Fruit fly (Drosophila melanogaster) whole organism, embryonic: ENCODE data around the gene CG14868.
A peak's percentile ranks its signal among the peaks of the same experiment; 100 is the strongest.

Source experiments
- Bgb ChIP-seq: fragments of 200-800 bp; sonication (Bioruptor generic); IDR thresholded peaks from 2 replicates; pipeline ENCODE4 v1.3.6; 2022; ENCODE audit warnings: missing biosample characterization, missing genetic modification characterization; ENCODE audit not compliant: partially characterized antibody
- Bteb2 ChIP-seq: fragments of 200-800 bp; sonication (Bioruptor generic); optimal IDR thresholded peaks from 2 replicates; lab custom pipeline; 2016; ENCODE audit warnings: missing biosample characterization, missing genetic modification characterization
- CG12659 ChIP-seq: fragments of 200-800 bp; sonication (Bioruptor generic); optimal IDR thresholded peaks from 3 replicates; lab custom pipeline; 2017; ENCODE audit warnings: mild to moderate bottlenecking, missing biosample characterization, missing genetic modification reagents, missing genetic modification characterization
- CG13287 ChIP-seq: fragments of 200-800 bp; sonication (Bioruptor generic); IDR thresholded peaks from 2 replicates; pipeline ENCODE4 v1.3.6; 2022; ENCODE audit warnings: missing biosample characterization, missing genetic modification characterization; ENCODE audit not compliant: partially characterized antibody
- CG13424 ChIP-seq: fragments of 200-800 bp; sonication (Bioruptor generic); optimal IDR thresholded peaks from 2 replicates; lab custom pipeline; 2019; ENCODE audit warnings: missing biosample characterization, mild to moderate bottlenecking, missing genetic modification characterization, moderate library complexity
- CG13894 ChIP-seq: fragments of 200-800 bp; sonication (Bioruptor generic); optimal IDR thresholded peaks from 3 replicates; lab custom pipeline; 2018; ENCODE audit warnings: missing biosample characterization, mild to moderate bottlenecking, missing genetic modification characterization, moderate library complexity
- CG14014 ChIP-seq: fragments of 200-800 bp; sonication (Bioruptor generic); IDR thresholded peaks from 2 replicates; pipeline ENCODE4 v1.3.6; 2022; ENCODE audit warnings: missing biosample characterization, missing genetic modification characterization
- CG15514 ChIP-seq: fragments of 200-800 bp; sonication (Bioruptor generic); optimal IDR thresholded peaks from 3 replicates; lab custom pipeline; 2017; ENCODE audit warnings: missing biosample characterization, missing genetic modification characterization, mild to moderate bottlenecking, moderate library complexity, missing genetic modification reagents
- CG16813 ChIP-seq: fragments of 200-800 bp; sonication (Bioruptor generic); IDR thresholded peaks from 3 replicates; pipeline ENCODE4 v1.3.6; 2022; ENCODE audit warnings: missing biosample characterization, missing genetic modification characterization; ENCODE audit not compliant: partially characterized antibody
- CG17186 ChIP-seq: fragments of 200-800 bp; sonication (Bioruptor generic); optimal IDR thresholded peaks from 3 replicates; lab custom pipeline; 2017; ENCODE audit warnings: missing biosample characterization, missing genetic modification reagents, missing genetic modification characterization
- CG2116 ChIP-seq: fragments of 200-800 bp; sonication (Bioruptor generic); optimal IDR thresholded peaks from 3 replicates; lab custom pipeline; 2018; ENCODE audit warnings: missing biosample characterization, mild to moderate bottlenecking, missing genetic modification characterization
- CG2712 ChIP-seq: fragments of 200-800 bp; optimal IDR thresholded peaks from 3 replicates; lab custom pipeline; 2019; ENCODE audit warnings: missing biosample characterization, mild to moderate bottlenecking, missing genetic modification characterization, moderate library complexity
- CG34224 ChIP-seq: fragments of 200-800 bp; sonication (Bioruptor generic); IDR thresholded peaks from 3 replicates; pipeline ENCODE4 v1.3.6; 2022; ENCODE audit warnings: missing biosample characterization, missing genetic modification characterization; ENCODE audit not compliant: partially characterized antibody
- CG34376 ChIP-seq: fragments of 200-800 bp; sonication (Bioruptor generic); optimal IDR thresholded peaks from 2 replicates; lab custom pipeline; 2018; ENCODE audit warnings: missing biosample characterization, mild to moderate bottlenecking, missing genetic modification characterization
- CG4617 ChIP-seq: fragments of 200-800 bp; sonication (Bioruptor generic); optimal IDR thresholded peaks from 3 replicates; lab custom pipeline; 2016; ENCODE audit warnings: missing biosample characterization, missing genetic modification characterization, borderline replicate concordance
- CG7963 ChIP-seq: fragments of 200-800 bp; sonication (Bioruptor generic); IDR thresholded peaks from 3 replicates; pipeline ENCODE4 v1.3.6; 2022; ENCODE audit warnings: missing biosample characterization, missing genetic modification characterization; ENCODE audit not compliant: partially characterized antibody
- CG7987 ChIP-seq: fragments of 200-800 bp; sonication (Bioruptor generic); optimal IDR thresholded peaks from 2 replicates; lab custom pipeline; 2018; ENCODE audit warnings: missing biosample characterization, mild to moderate bottlenecking, missing genetic modification characterization, moderate library complexity
- CG9876 ChIP-seq: fragments of 200-800 bp; sonication (Bioruptor generic); optimal IDR thresholded peaks from 2 replicates; lab custom pipeline; 2016; ENCODE audit warnings: missing biosample characterization, missing genetic modification characterization
- Dll ChIP-seq: fragments of 200-800 bp; sonication (Bioruptor generic); IDR thresholded peaks from 4 replicates; pipeline ENCODE4 v1.3.6; 2022; ENCODE audit warnings: missing biosample characterization, missing genetic modification characterization; ENCODE audit not compliant: partially characterized antibody
- Doc3 ChIP-seq: fragments of 200-800 bp; sonication (Bioruptor generic); IDR thresholded peaks from 3 replicates; pipeline ENCODE4 v1.3.6; 2022; ENCODE audit warnings: missing biosample characterization, missing genetic modification characterization; ENCODE audit not compliant: partially characterized antibody
- Dref ChIP-seq: fragments of 200-800 bp; sonication (Bioruptor generic); IDR thresholded peaks from 2 replicates; pipeline ENCODE4 v1.3.6; 2022; ENCODE audit warnings: missing biosample characterization, missing genetic modification characterization
- HLH4C ChIP-seq: fragments of 200-800 bp; sonication (Bioruptor generic); IDR thresholded peaks from 3 replicates; pipeline ENCODE4 v1.3.6; 2022; ENCODE audit warnings: missing biosample characterization, missing genetic modification characterization; ENCODE audit not compliant: partially characterized antibody
- MESR4 ChIP-seq: fragments of 200-800 bp; sonication (Bioruptor generic); optimal IDR thresholded peaks from 2 replicates; lab custom pipeline; 2018; ENCODE audit warnings: missing biosample characterization, mild to moderate bottlenecking, missing genetic modification characterization, moderate library complexity
- Med ChIP-seq: fragments of 200-800 bp; sonication (Bioruptor generic); peaks from one replicate; lab custom pipeline; 2016; ENCODE audit warnings: missing biosample characterization, missing genetic modification characterization, mild to moderate bottlenecking, inconsistent platforms, moderate library complexity
- PHDP ChIP-seq: fragments of 200-800 bp; sonication (Bioruptor generic); optimal IDR thresholded peaks from 3 replicates; lab custom pipeline; 2018; ENCODE audit warnings: missing biosample characterization, mild to moderate bottlenecking, missing genetic modification characterization, moderate library complexity
- Sin3A ChIP-seq: fragments of >200 bp; optimal IDR thresholded peaks from 2 replicates; lab custom pipeline; 2018
- Sry-δ ChIP-seq: fragments of 200-800 bp; sonication (Bioruptor generic); optimal IDR thresholded peaks from 2 replicates; lab custom pipeline; 2016; ENCODE audit warnings: missing biosample characterization, missing genetic modification characterization
- Xbp1 ChIP-seq: fragments of 200-800 bp; sonication (Bioruptor generic); optimal IDR thresholded peaks from 3 replicates; lab custom pipeline; 2016; ENCODE audit warnings: missing biosample characterization, mild to moderate bottlenecking, missing genetic modification characterization
- amos ChIP-seq: fragments of 200-800 bp; sonication (Bioruptor generic); IDR thresholded peaks from 2 replicates; pipeline ENCODE4 v1.3.6; 2022; ENCODE audit warnings: missing biosample characterization, missing genetic modification characterization; ENCODE audit not compliant: partially characterized antibody
- br ChIP-seq: fragments of >200 bp; optimal IDR thresholded peaks from 2 replicates; lab custom pipeline; 2017
- crol ChIP-seq: fragments of 200-800 bp; sonication (Bioruptor generic); IDR thresholded peaks from 2 replicates; pipeline ENCODE4 v1.3.6; 2022; ENCODE audit warnings: missing biosample characterization, missing genetic modification characterization
- crp ChIP-seq, 2 experiments: fragments of 200-800 bp; sonication (Bioruptor generic); optimal IDR thresholded peaks; 2 replicates in 1 of 2; 3 replicates in 1 of 2; lab custom pipeline; 2017; ENCODE audit warnings: missing biosample characterization in 2 of 2, missing genetic modification characterization in 2 of 2, mild to moderate bottlenecking in 1 of 2, moderate library complexity in 1 of 2
- gt ChIP-seq: fragments of 200-800 bp; sonication (Bioruptor generic); IDR thresholded peaks from 2 replicates; pipeline ENCODE4 v1.3.6; 2022; ENCODE audit warnings: missing biosample characterization, missing genetic modification characterization
- hb ChIP-seq: fragments of 200-800 bp; sonication (Bioruptor generic); IDR thresholded peaks from 3 replicates; pipeline ENCODE4 v1.3.6; 2022; ENCODE audit warnings: missing biosample characterization, missing genetic modification characterization; ENCODE audit not compliant: partially characterized antibody
- knrl ChIP-seq: fragments of 200-800 bp; sonication (Bioruptor generic); IDR thresholded peaks from 3 replicates; pipeline ENCODE4 v1.3.6; 2022; ENCODE audit warnings: missing biosample characterization, missing genetic modification characterization; ENCODE audit not compliant: partially characterized antibody
- lbe ChIP-seq: fragments of 200-800 bp; sonication (Bioruptor generic); optimal IDR thresholded peaks from 2 replicates; lab custom pipeline; 2016; ENCODE audit warnings: missing biosample characterization, mild to moderate bottlenecking, missing genetic modification characterization
- lola ChIP-seq, 3 experiments: fragments of >200 bp in 2 of 3; fragments of 200-800 bp in 1 of 3; sonication (Bioruptor generic) in 1 of 3; optimal IDR thresholded peaks; 2 replicates each; lab custom pipeline; 2017 to 2019; ENCODE audit warnings: missing biosample characterization in 3 of 3, missing genetic modification characterization in 3 of 3, mild to moderate bottlenecking in 1 of 3, moderate library complexity in 1 of 3
- nerfin-2 ChIP-seq: fragments of 200-800 bp; sonication (Bioruptor generic); IDR thresholded peaks from 2 replicates; pipeline ENCODE4 v1.3.6; 2022; ENCODE audit warnings: missing biosample characterization, missing genetic modification characterization; ENCODE audit not compliant: partially characterized antibody
- phol ChIP-seq: fragments of 200-800 bp; sonication (Bioruptor generic); optimal IDR thresholded peaks from 3 replicates; lab custom pipeline; 2018; ENCODE audit warnings: missing biosample characterization, mild to moderate bottlenecking, missing genetic modification characterization, moderate library complexity
- pita ChIP-seq: fragments of 200-800 bp; sonication (Bioruptor generic); optimal IDR thresholded peaks from 2 replicates; lab custom pipeline; 2017; ENCODE audit warnings: missing biosample characterization, mild to moderate bottlenecking, missing genetic modification characterization
- pros ChIP-seq: fragments of 200-800 bp; sonication (Bioruptor generic); optimal IDR thresholded peaks from 3 replicates; lab custom pipeline; 2019; ENCODE audit warnings: missing biosample characterization, mild to moderate bottlenecking, missing genetic modification characterization, moderate library complexity
- pzg ChIP-seq: fragments of 200-800 bp; sonication (Bioruptor generic); optimal IDR thresholded peaks from 3 replicates; lab custom pipeline; 2018; ENCODE audit warnings: missing biosample characterization, mild to moderate bottlenecking, missing genetic modification characterization, moderate library complexity
- stwl ChIP-seq: fragments of 200-800 bp; sonication (Bioruptor generic); optimal IDR thresholded peaks from 3 replicates; lab custom pipeline; 2018; ENCODE audit warnings: missing biosample characterization, mild to moderate bottlenecking, missing genetic modification characterization, moderate library complexity
- unpg ChIP-seq: fragments of 200-800 bp; sonication (Bioruptor generic); optimal IDR thresholded peaks from 3 replicates; lab custom pipeline; 2018; ENCODE audit warnings: missing biosample characterization, mild to moderate bottlenecking, missing genetic modification characterization, moderate library complexity
- vnd ChIP-seq: fragments of 200-800 bp; sonication (Bioruptor generic); IDR thresholded peaks from 3 replicates; pipeline ENCODE4 v1.3.6; 2022; ENCODE audit warnings: missing biosample characterization, missing genetic modification characterization; ENCODE audit not compliant: partially characterized antibody
- vvl ChIP-seq: fragments of 200-800 bp; sonication (Bioruptor generic); IDR thresholded peaks from 2 replicates; pipeline ENCODE4 v1.3.6; 2022; ENCODE audit warnings: missing biosample characterization, missing genetic modification characterization

Gene CG14868

DNA sequence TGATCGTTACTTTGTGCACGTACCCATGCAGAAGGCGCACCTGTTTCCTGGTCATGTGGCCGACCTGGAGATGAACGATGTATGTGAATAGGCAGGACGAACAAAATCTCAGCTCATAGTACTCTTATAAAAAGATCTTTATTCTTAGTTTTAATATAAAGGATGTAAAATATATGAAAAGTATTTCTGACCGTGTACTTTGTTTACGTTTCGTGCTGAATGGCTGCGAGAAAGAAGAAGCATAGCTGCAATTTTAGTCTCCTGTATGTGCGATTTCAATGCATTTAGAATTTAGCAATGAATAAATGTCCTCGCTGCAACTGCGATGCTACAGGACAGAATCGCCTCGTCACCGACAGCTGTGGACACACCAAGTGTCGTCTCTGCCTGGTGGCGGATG is 21.9 kb downstream of the CG14868 start, which contains the start of the genes CG42726 and CG42727 (continued):
- TF ChIP-seq CG9876 (GFP tag; lab: Kevin White, UChicago) (no peak), br (lab: Kevin White, UChicago) (no peak), gt (no peak)
- TF ChIP-seq, all 482 proteins: peak for 131

DNA sequence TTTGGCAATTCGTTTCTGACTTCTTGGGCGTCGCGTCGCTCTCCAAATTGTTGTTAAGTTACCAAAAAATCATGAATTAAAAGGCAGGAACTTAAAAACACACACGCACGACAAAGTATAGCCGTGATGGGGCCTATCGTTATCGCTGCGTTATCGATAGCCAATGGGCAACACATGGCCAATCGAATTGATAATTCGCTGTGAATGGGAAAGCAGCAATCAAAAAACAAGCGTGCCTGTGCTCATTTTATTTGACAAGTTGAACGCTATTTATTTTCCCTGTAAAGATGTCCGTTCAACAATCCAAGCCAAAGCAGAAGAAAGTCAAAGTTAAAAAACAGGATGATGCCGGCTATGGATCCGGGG is 23.7 kb downstream of the CG14868 start, which contains the start of the genes Surf4 and CG31301:
Gene Surf4, minus strand, starts transcription at position 159 of the 366 bp plus-strand sequence.
Gene CG31301, plus strand, starts transcription at position 188 of the 366 bp plus-strand sequence.
- TF ChIP-seq CG13894 (tag; lab: Kevin White, UChicago): peak; percentile 6
- TF ChIP-seq CG2712 (tag; lab: Kevin White, UChicago): peak; percentile 9
- TF ChIP-seq MESR4 (GFP tag; lab: Kevin White, UChicago): peak; percentile 77
- TF ChIP-seq knrl (GFP tag; lab: Robert Waterston, UW): peak; percentile 51; the same call in 2 of the 3 replicates
- no peak for TF ChIP-seq lbe (GFP tag; lab: Kevin White, UChicago)
- peak in 1 of 2 experiments; percentile 52 for TF ChIP-seq crp (GFP tag; optimal IDR thresholded peaks at IDR 0.05; lab: Kevin White, UChicago)
- TF ChIP-seq Sry-δ (GFP tag; lab: Kevin White, UChicago): peak; percentile 51
- peak; percentile 6 for TF ChIP-seq unpg
- peak; percentile 74 for TF ChIP-seq amos (GFP tag; lab: Robert Waterston, UW)
- peak; percentile 16 for TF ChIP-seq phol
- peak; percentile 73 for TF ChIP-seq hb
- TF ChIP-seq crol: no peak
- TF ChIP-seq Med (GFP tag; lab: Kevin White, UChicago): peak; percentile 71
- peak; percentile 86 for TF ChIP-seq HLH4C (GFP tag; lab: Robert Waterston, UW)
- peak; percentile 38 for TF ChIP-seq CG4617
- no peak for TF ChIP-seq pita (GFP tag; lab: Kevin White, UChicago)
- TF ChIP-seq CG17186 (GFP tag; lab: Kevin White, UChicago): peak; percentile 17
- TF ChIP-seq Xbp1: no peak
- TF ChIP-seq PHDP (tag; lab: Kevin White, UChicago): peak; percentile 7
- peak; percentile 53; the same call in 2 of the 3 replicates for TF ChIP-seq Doc3 (GFP tag; lab: Robert Waterston, UW)
- TF ChIP-seq CG2116 (GFP tag; lab: Kevin White, UChicago): peak; percentile 91
- TF ChIP-seq CG13424 (tag; lab: Kevin White, UChicago): no peak
- TF ChIP-seq CG12659 (GFP tag; lab: Kevin White, UChicago): peak; percentile 34
- peak; percentile 66 for TF ChIP-seq CG16813
- peak; percentile 57; the same call in 2 of the 3 replicates for TF ChIP-seq vnd
- TF ChIP-seq vvl (GFP tag; lab: Robert Waterston, UW): 0 out of 2 replicates have a peak, but pooled peaks have one; percentile 29
- TF ChIP-seq CG14014 (GFP tag; lab: Robert Waterston, UW): peak; percentile 33; the same call in 1 of the 2 replicates
- no peak for TF ChIP-seq lola (GFP tag; optimal IDR thresholded peaks at IDR 0.05; lab: Kevin White, UChicago)
- no peak for TF ChIP-seq pros (GFP tag; lab: Kevin White, UChicago)
- TF ChIP-seq stwl (tag; lab: Kevin White, UChicago): peak; percentile 62
- no peak for TF ChIP-seq Bteb2 (GFP tag; lab: Kevin White, UChicago)
- peak; percentile 39 for TF ChIP-seq Sin3A (lab: Kevin White, UChicago)
- TF ChIP-seq CG34376 (GFP tag; lab: Kevin White, UChicago): peak; percentile 32
- TF ChIP-seq pzg: peak; percentile 65
- peak; percentile 77 for TF ChIP-seq nerfin-2 (GFP tag; lab: Robert Waterston, UW)
- peak; percentile 76 for TF ChIP-seq Bgb
- TF ChIP-seq CG13287 (GFP tag; lab: Robert Waterston, UW): peak; percentile 71
- peak; percentile 91 for TF ChIP-seq Dref
- peak; percentile 27 for TF ChIP-seq CG15514 (GFP tag; lab: Kevin White, UChicago)
- TF ChIP-seq Dll (GFP tag; lab: Robert Waterston, UW): peak; percentile 61; the same call in 3 of the 4 replicates
- TF ChIP-seq CG7987 (GFP tag; lab: Kevin White, UChicago): peak; percentile 26
- TF ChIP-seq CG7963 (GFP tag; lab: Robert Waterston, UW): peak; percentile 76
- peak; percentile 64 for TF ChIP-seq CG34224 (GFP tag; lab: Robert Waterston, UW)
